Worm (Caenorhabditis elegans) whole organism, L4 larva: ENCODE data around the gene srh-137.

ENCODE experiments used
- F10B5.3 ChIP-seq: sonication (generic microtip); optimal IDR thresholded peaks from 2 replicates; lab custom pipeline; 2016; ENCODE audit warnings: mild to moderate bottlenecking, missing genetic modification characterization, missing compliant biosample characterization
- F44E2.7 ChIP-seq: fragments of 200-800 bp; sonication (Bioruptor generic); IDR thresholded peaks from 2 replicates; pipeline ENCODE4 v2.1.2; 2022; ENCODE audit warnings: missing genetic modification characterization, missing compliant biosample characterization
- R02D3.7 ChIP-seq: fragments of 150-350 bp; sonication (generic microtip); optimal IDR thresholded peaks from 3 replicates; lab custom pipeline; 2014; ENCODE audit warnings: missing biosample characterization, missing genetic modification characterization
- Y5F2A.4 ChIP-seq: fragments of 200-800 bp; sonication (Bioruptor generic); optimal IDR thresholded peaks from 2 replicates; lab custom pipeline; 2018; ENCODE audit warnings: mild to moderate bottlenecking, missing genetic modification characterization, missing compliant biosample characterization
- aha-1 ChIP-seq: fragments of 150-350 bp; peaks from one replicate; lab custom pipeline; 2014; ENCODE audit warnings: missing biosample characterization, missing genetic modification characterization
- ceh-82 ChIP-seq: sonication (generic microtip); optimal IDR thresholded peaks from 2 replicates; lab custom pipeline; 2017; ENCODE audit warnings: missing biosample characterization, missing genetic modification characterization
- dmd-8 ChIP-seq: fragments of 200-800 bp; sonication (Bioruptor generic); IDR thresholded peaks from 2 replicates; pipeline ENCODE4 v1.3.6; 2022; ENCODE audit warnings: missing genetic modification characterization, missing compliant biosample characterization
- dmd-9 ChIP-seq: fragments of 200-800 bp; sonication (Bioruptor generic); IDR thresholded peaks from 2 replicates; pipeline ENCODE4 v1.3.6; 2022; ENCODE audit warnings: missing genetic modification reagents, missing genetic modification characterization, missing compliant biosample characterization
- duxl-1 ChIP-seq: sonication (generic microtip); optimal IDR thresholded peaks from 2 replicates; lab custom pipeline; 2016; ENCODE audit warnings: mild to moderate bottlenecking, missing genetic modification characterization, moderate library complexity, missing compliant biosample characterization; ENCODE audit not compliant: poor library complexity
- dve-1 ChIP-seq: sonication (generic microtip); optimal IDR thresholded peaks from 2 replicates; lab custom pipeline; 2017; ENCODE audit warnings: antibody characterized with exemption, mild to moderate bottlenecking, missing genetic modification characterization, missing compliant biosample characterization; ENCODE audit not compliant: insufficient read depth
- fkh-10 ChIP-seq: fragments of 150-350 bp; optimal IDR thresholded peaks from 2 replicates; lab custom pipeline; 2014; ENCODE audit warnings: missing biosample characterization, missing genetic modification reagents, missing genetic modification characterization
- fos-1 ChIP-seq: fragments of 150-350 bp; optimal IDR thresholded peaks from 2 replicates; lab custom pipeline; 2014; ENCODE audit warnings: missing biosample characterization, missing genetic modification characterization
- hlh-11 ChIP-seq: fragments of 200-800 bp; sonication (Bioruptor generic); optimal IDR thresholded peaks from 2 replicates; lab custom pipeline; 2018; ENCODE audit warnings: mild to moderate bottlenecking, missing genetic modification characterization, missing compliant biosample characterization
- hmg-1.1 ChIP-seq: fragments of 200-800 bp; sonication (Bioruptor generic); IDR thresholded peaks from 2 replicates; pipeline ENCODE4 v1.3.6; 2022; ENCODE audit warnings: missing genetic modification reagents, missing genetic modification characterization, missing compliant biosample characterization
- lin-1 ChIP-seq: fragments of 200-800 bp; sonication (Bioruptor generic); IDR thresholded peaks from 2 replicates; pipeline ENCODE4 v1.3.6; 2022; ENCODE audit warnings: missing genetic modification reagents, missing genetic modification characterization, missing compliant biosample characterization
- lin-29 ChIP-seq: fragments of 200-800 bp; sonication (Bioruptor generic); IDR thresholded peaks from 2 replicates; pipeline ENCODE4 v1.3.6; 2022; ENCODE audit warnings: missing genetic modification reagents, missing genetic modification characterization, missing compliant biosample characterization
- lir-3 ChIP-seq: sonication (generic microtip); optimal IDR thresholded peaks from 2 replicates; lab custom pipeline; 2016; ENCODE audit warnings: mild to moderate bottlenecking, missing genetic modification characterization, missing compliant biosample characterization
- madf-9 ChIP-seq: fragments of 200-800 bp; sonication (Bioruptor generic); conservative IDR thresholded peaks from 2 replicates; pipeline ENCODE4 v1.3.6; 2022; ENCODE audit warnings: missing genetic modification reagents, missing genetic modification characterization, missing compliant biosample characterization
- mep-1 ChIP-seq: fragments of 150-350 bp; sonication (generic microtip); optimal IDR thresholded peaks from 3 replicates; lab custom pipeline; 2014; ENCODE audit warnings: missing biosample characterization, missing genetic modification characterization
- mxl-3 ChIP-seq: fragments of 200-800 bp; sonication (Bioruptor generic); optimal IDR thresholded peaks from 2 replicates; lab custom pipeline; 2018; ENCODE audit warnings: mild to moderate bottlenecking, missing genetic modification characterization, missing compliant biosample characterization
- nhr-102 ChIP-seq: sonication (generic microtip); optimal IDR thresholded peaks from 2 replicates; lab custom pipeline; 2016; ENCODE audit warnings: mild to moderate bottlenecking, missing genetic modification characterization, moderate library complexity, missing compliant biosample characterization
- nhr-11 ChIP-seq: fragments of 150-350 bp; optimal IDR thresholded peaks from 2 replicates; lab custom pipeline; 2014; ENCODE audit warnings: missing biosample characterization, missing genetic modification characterization
- nhr-237 ChIP-seq: sonication (generic microtip); optimal IDR thresholded peaks from 2 replicates; lab custom pipeline; 2017; ENCODE audit warnings: missing biosample characterization, missing genetic modification characterization
- nhr-25 ChIP-seq: sonication (generic microtip); optimal IDR thresholded peaks from 2 replicates; lab custom pipeline; 2017; ENCODE audit warnings: missing genetic modification characterization, mild to moderate bottlenecking, missing compliant biosample characterization, antibody characterized with exemption, moderate library complexity, borderline replicate concordance; ENCODE audit not compliant: insufficient read depth
- nhr-42 ChIP-seq: fragments of 200-800 bp; sonication (Bioruptor generic); IDR thresholded peaks from 2 replicates; pipeline ENCODE4 v1.3.6; 2022; ENCODE audit warnings: missing genetic modification characterization, missing compliant biosample characterization
- nhr-48 ChIP-seq: sonication (generic microtip); optimal IDR thresholded peaks from 2 replicates; lab custom pipeline; 2016; ENCODE audit warnings: mild to moderate bottlenecking, missing genetic modification characterization, missing compliant biosample characterization
- rbr-2 ChIP-seq: sonication (generic microtip); optimal IDR thresholded peaks from 2 replicates; lab custom pipeline; 2016; ENCODE audit warnings: missing genotype, missing genetic modification characterization, missing compliant biosample characterization
- sdz-12 ChIP-seq: fragments of 200-800 bp; sonication (Bioruptor generic); optimal IDR thresholded peaks from 2 replicates; lab custom pipeline; 2018; ENCODE audit warnings: mild to moderate bottlenecking, missing genetic modification characterization, missing compliant biosample characterization
- snpc-1.2 ChIP-seq: fragments of 200-800 bp; sonication (Bioruptor generic); IDR thresholded peaks from 2 replicates; pipeline ENCODE4 v1.3.6; 2022; ENCODE audit warnings: missing genetic modification reagents, missing genetic modification characterization, missing compliant biosample characterization
- spr-1 ChIP-seq: sonication (generic microtip); optimal IDR thresholded peaks from 2 replicates; lab custom pipeline; 2016; ENCODE audit warnings: mild to moderate bottlenecking, missing genetic modification characterization, missing compliant biosample characterization
- tra-1 ChIP-seq: fragments of 200-800 bp; sonication (Bioruptor generic); IDR thresholded peaks from 2 replicates; pipeline ENCODE4 v1.3.6; 2022; ENCODE audit warnings: missing genetic modification reagents, missing genetic modification characterization, missing compliant biosample characterization
- unc-39 ChIP-seq: sonication (generic microtip); optimal IDR thresholded peaks from 2 replicates; lab custom pipeline; 2017; ENCODE audit warnings: missing biosample characterization, missing genetic modification characterization
- unc-62 ChIP-seq, 3 experiments: fragments of 150-350 bp in 1 of 3; sonication (generic microtip); optimal IDR thresholded peaks in 2 of 3; peaks in 1 of 3; 1 replicate in 1 of 3; 2 replicates in 2 of 3; lab custom pipeline; 2014 to 2017; ENCODE audit warnings: missing biosample characterization in 3 of 3, missing genetic modification characterization in 3 of 3, missing genetic modification reagents in 3 of 3, missing genotype in 1 of 3

The srh-137 gene

DNA sequence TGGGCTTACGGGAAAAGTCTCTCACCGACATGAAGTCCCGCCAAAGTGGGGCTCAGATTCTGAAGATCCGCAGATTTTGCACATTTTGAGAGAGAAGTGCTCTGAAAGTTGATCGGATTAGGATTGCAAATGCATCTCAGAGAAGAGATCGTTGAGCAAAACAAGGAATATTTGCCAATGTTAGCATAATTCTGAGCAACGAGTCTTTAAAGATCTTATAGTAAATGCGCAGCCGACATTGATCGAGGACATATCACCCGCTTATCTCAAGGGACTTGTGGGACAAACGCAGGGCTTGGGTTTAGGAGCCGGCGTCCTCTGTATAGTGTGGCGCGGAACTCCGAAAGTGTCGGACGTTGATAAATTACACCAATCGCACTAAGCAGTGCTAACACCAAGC, 7.3 kb upstream of the srh-137 start, which contains the start of gene nhr-112:
nhr-112 (minus strand) TSS at position 101 of the 400 bp plus-strand sequence.
- TF ChIP-seq mep-1 (no peak), unc-62 (GFP tag; optimal IDR thresholded peaks at IDR 0.05 in 1 of 2; lab: Kevin White, UChicago) (peak in 1 of 2 experiments; percentile 90), unc-62 (tag; optimal IDR thresholded peaks at IDR 0.05; lab: Kevin White, UChicago) (no peak)

DNA sequence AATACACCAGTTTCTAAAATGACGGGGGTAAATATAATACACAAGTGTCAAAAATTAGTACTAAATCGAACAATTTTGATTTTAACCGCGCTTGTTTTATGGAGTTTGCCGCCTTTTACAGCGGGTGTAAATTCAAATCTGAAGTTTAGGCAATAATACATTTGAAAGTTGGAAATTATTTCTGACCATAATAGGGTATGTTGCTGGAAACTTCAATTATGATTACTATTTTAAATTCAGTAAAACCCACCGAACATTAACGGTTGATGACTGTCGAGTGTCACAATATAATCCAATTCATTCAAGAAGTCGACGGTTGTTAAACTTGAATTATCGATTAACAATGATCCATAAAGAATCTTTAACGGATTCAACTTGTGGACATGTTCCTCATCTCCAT, 2.7 kb downstream of the srh-137 start:
- TF ChIP-seq unc-62 (GFP tag; optimal IDR thresholded peaks at IDR 0.05 in 1 of 2; lab: Kevin White, UChicago) (peak in 1 of 2 experiments; percentile 93), unc-62 (tag; optimal IDR thresholded peaks at IDR 0.05; lab: Kevin White, UChicago) (no peak), aha-1 (peak; percentile 22), hlh-11 (tag; lab: Kevin White, UChicago) (no peak)
- TF ChIP-seq, all 104 proteins: peak for 2

DNA sequence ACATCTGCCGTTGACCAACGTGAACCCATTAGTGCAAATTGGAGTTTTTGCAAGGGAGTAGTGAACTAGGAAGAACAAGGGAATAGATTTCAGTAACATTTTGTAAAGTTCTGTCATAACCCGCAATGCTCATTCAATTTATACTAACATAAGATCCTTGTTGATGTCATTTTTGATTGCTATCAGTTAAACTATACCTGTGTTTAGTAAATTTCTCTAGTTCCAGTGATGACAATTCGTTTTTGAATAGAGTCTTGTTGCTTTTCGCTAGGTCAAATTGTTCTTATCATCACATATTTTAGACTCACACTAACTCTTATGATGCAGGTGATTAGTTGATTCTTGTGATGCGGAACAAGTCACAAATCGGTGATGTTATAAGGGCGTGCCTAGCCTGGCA, 9.9 kb downstream of the srh-137 start, which contains the start of gene clec-9:
clec-9 (minus strand) TSS at position 101 of the 400 bp plus-strand sequence.
- TF ChIP-seq ceh-82 (tag; lab: Kevin White, UChicago) = no peak
- no peak for TF ChIP-seq R02D3.7 (tag; lab: Kevin White, UChicago)
- no peak for TF ChIP-seq lin-29 (GFP tag; lab: Robert Waterston, UW)
- TF ChIP-seq hmg-1.1 (GFP tag; lab: Robert Waterston, UW) = no peak
- no peak for TF ChIP-seq fkh-10 (GFP tag; lab: Kevin White, UChicago)
- TF ChIP-seq aha-1 = no peak
- TF ChIP-seq nhr-237 (tag; lab: Kevin White, UChicago) = no peak
- TF ChIP-seq lir-3 (tag; lab: Kevin White, UChicago) = no peak
- no peak for TF ChIP-seq snpc-1.2 (GFP tag; lab: Robert Waterston, UW)
- TF ChIP-seq spr-1 (tag; lab: Kevin White, UChicago) = no peak
- TF ChIP-seq dve-1 (tag; lab: Kevin White, UChicago) = no peak
- no peak for TF ChIP-seq F10B5.3 (tag; lab: Kevin White, UChicago)
- TF ChIP-seq nhr-48 (tag; lab: Kevin White, UChicago) = no peak
- TF ChIP-seq nhr-25 = no peak
- no peak for TF ChIP-seq rbr-2
- TF ChIP-seq dmd-8 = no peak
- no peak for TF ChIP-seq mxl-3 (GFP tag; lab: Kevin White, UChicago)
- TF ChIP-seq fos-1 (tag; lab: Kevin White, UChicago) = no peak

DNA sequence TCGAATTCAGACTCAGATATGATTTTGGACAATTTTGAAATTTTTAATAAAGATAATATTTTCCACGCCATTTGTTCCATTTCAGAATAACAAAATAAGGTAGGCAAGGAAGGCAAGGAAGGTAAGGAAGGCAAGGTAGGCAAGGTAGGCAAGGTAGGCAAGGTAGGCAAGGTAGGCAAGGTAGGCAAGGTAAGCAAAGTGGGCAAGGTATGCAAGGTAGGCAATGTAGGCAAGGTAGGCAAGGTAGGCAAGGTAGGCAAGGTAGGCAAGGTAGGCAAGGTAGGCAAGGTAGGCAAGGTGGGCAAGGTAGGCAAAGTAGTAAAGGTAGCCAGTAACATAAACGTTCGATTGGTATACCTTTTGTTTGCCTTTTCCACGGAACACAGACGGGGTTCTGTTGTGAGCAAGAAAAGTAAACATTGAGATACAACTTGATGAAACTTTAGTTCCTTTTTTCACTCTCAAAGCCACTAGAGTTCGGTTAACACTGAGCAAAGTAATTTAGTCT, 16.7 kb downstream of the srh-137 start, which contains the start of gene Y70C5C.1:
Y70C5C.1 (plus strand) TSS at position 458 of the 508 bp plus-strand sequence.
- TF ChIP-seq sdz-12 (GFP tag; lab: Kevin White, UChicago) = no peak
- no peak for TF ChIP-seq F44E2.7 (GFP tag; lab: Robert Waterston, UW)
- no peak for TF ChIP-seq nhr-102 (tag; lab: Kevin White, UChicago)
- TF ChIP-seq hmg-1.1 (GFP tag; lab: Robert Waterston, UW) = no peak
- no peak for TF ChIP-seq dmd-9 (GFP tag; lab: Robert Waterston, UW)
- TF ChIP-seq nhr-42 = no peak
- TF ChIP-seq duxl-1 (tag; lab: Kevin White, UChicago) = no peak
- TF ChIP-seq madf-9 (GFP tag; lab: Robert Waterston, UW) = no peak
- TF ChIP-seq unc-39 (tag; lab: Kevin White, UChicago) = no peak
- no peak for TF ChIP-seq nhr-11
- no peak for TF ChIP-seq tra-1
- TF ChIP-seq Y5F2A.4 (GFP tag; lab: Kevin White, UChicago) = no peak
- TF ChIP-seq lin-1 = no peak
- no peak for TF ChIP-seq nhr-25
- no peak for TF ChIP-seq fos-1 (tag; lab: Kevin White, UChicago)
- no peak for TF ChIP-seq lin-29 (GFP tag; lab: Robert Waterston, UW)
- TF ChIP-seq, all 104 proteins: peak for 0
